Worm (Caenorhabditis elegans) whole organism, L4 larva: ENCODE results near the gene msp-45.

ENCODE experiments used
- D1046.2 ChIP-seq: fragments of 200-800 bp; sonication (Bioruptor generic); IDR thresholded peaks from 2 replicates; pipeline ENCODE4 v1.3.6; 2022; ENCODE audit warnings: missing genetic modification characterization, missing compliant biosample characterization
- F10B5.3 ChIP-seq: sonication (generic microtip); optimal IDR thresholded peaks from 2 replicates; lab custom pipeline; 2016; ENCODE audit warnings: mild to moderate bottlenecking, missing genetic modification characterization, missing compliant biosample characterization
- F26F4.8 ChIP-seq: fragments of 200-800 bp; sonication (Bioruptor generic); conservative IDR thresholded peaks from 2 replicates; pipeline ENCODE4 v1.3.6; 2022; ENCODE audit warnings: missing genetic modification characterization, missing compliant biosample characterization
- F44E2.7 ChIP-seq: fragments of 200-800 bp; sonication (Bioruptor generic); IDR thresholded peaks from 2 replicates; pipeline ENCODE4 v2.1.2; 2022; ENCODE audit warnings: missing genetic modification characterization, missing compliant biosample characterization
- F49E8.2 ChIP-seq: sonication (generic microtip); optimal IDR thresholded peaks from 2 replicates; lab custom pipeline; 2016; ENCODE audit warnings: missing compliant biosample characterization, mild to moderate bottlenecking, missing genetic modification characterization, borderline replicate concordance
- R02D3.7 ChIP-seq: fragments of 150-350 bp; sonication (generic microtip); optimal IDR thresholded peaks from 3 replicates; lab custom pipeline; 2014; ENCODE audit warnings: missing biosample characterization, missing genetic modification characterization
- T20F7.1 ChIP-seq: fragments of 200-800 bp; sonication (Bioruptor generic); optimal IDR thresholded peaks from 2 replicates; lab custom pipeline; 2018; ENCODE audit warnings: mild to moderate bottlenecking, missing genetic modification characterization, missing compliant biosample characterization
- Y105C5A.15 ChIP-seq: fragments of 200-800 bp; sonication (Bioruptor generic); IDR thresholded peaks from 2 replicates; pipeline ENCODE4 v1.3.6; 2022; ENCODE audit warnings: missing genetic modification characterization, missing compliant biosample characterization
- ZK337.2 ChIP-seq: fragments of 200-800 bp; sonication (Bioruptor generic); IDR thresholded peaks from 2 replicates; pipeline ENCODE4 v1.3.6; 2022; ENCODE audit warnings: missing genetic modification reagents, missing genetic modification characterization, missing compliant biosample characterization
- aha-1 ChIP-seq: fragments of 150-350 bp; peaks from one replicate; lab custom pipeline; 2014; ENCODE audit warnings: missing biosample characterization, missing genetic modification characterization
- aly-2 ChIP-seq: sonication (generic microtip); optimal IDR thresholded peaks from 2 replicates; lab custom pipeline; 2018; ENCODE audit warnings: missing biosample characterization, missing genetic modification characterization
- ceh-62 ChIP-seq: sonication (generic microtip); optimal IDR thresholded peaks from 2 replicates; lab custom pipeline; 2017; ENCODE audit warnings: missing biosample characterization, missing genetic modification characterization
- ces-1 ChIP-seq: fragments of 150-350 bp; sonication (generic microtip); optimal IDR thresholded peaks from 4 replicates; lab custom pipeline; 2014; ENCODE audit warnings: missing biosample characterization, missing genetic modification reagents, missing genetic modification characterization
- cey-2 ChIP-seq: sonication (generic microtip); optimal IDR thresholded peaks from 3 replicates; lab custom pipeline; 2017; ENCODE audit warnings: missing genetic modification characterization, mild to moderate bottlenecking, missing compliant biosample characterization, antibody characterized with exemption, borderline replicate concordance; ENCODE audit not compliant: insufficient read depth
- ctbp-1 ChIP-seq: fragments of 200-800 bp; sonication (Bioruptor generic); IDR thresholded peaks from 2 replicates; pipeline ENCODE4 v1.3.6; 2022; ENCODE audit warnings: missing genetic modification reagents, missing genetic modification characterization, missing compliant biosample characterization
- daf-16 ChIP-seq, 3 experiments: sonication (generic microtip); optimal IDR thresholded peaks; 2 replicates each; lab custom pipeline; 2016 to 2017; ENCODE audit warnings: missing genetic modification characterization in 3 of 3, missing genetic modification reagents in 3 of 3, mild to moderate bottlenecking in 2 of 3, missing compliant biosample characterization in 2 of 3, missing biosample characterization in 1 of 3, moderate library complexity in 1 of 3
- dmd-6 ChIP-seq: fragments of 200-800 bp; sonication (Bioruptor generic); IDR thresholded peaks from 2 replicates; pipeline ENCODE4 v1.3.6; 2022; ENCODE audit warnings: missing genetic modification reagents, missing genetic modification characterization, missing compliant biosample characterization
- dmd-9 ChIP-seq: fragments of 200-800 bp; sonication (Bioruptor generic); IDR thresholded peaks from 2 replicates; pipeline ENCODE4 v1.3.6; 2022; ENCODE audit warnings: missing genetic modification reagents, missing genetic modification characterization, missing compliant biosample characterization
- dpl-1 ChIP-seq: fragments of 150-350 bp; optimal IDR thresholded peaks from 2 replicates; lab custom pipeline; 2014; ENCODE audit warnings: missing biosample characterization, missing genetic modification reagents, missing genetic modification characterization
- duxl-1 ChIP-seq: sonication (generic microtip); optimal IDR thresholded peaks from 2 replicates; lab custom pipeline; 2016; ENCODE audit warnings: mild to moderate bottlenecking, missing genetic modification characterization, moderate library complexity, missing compliant biosample characterization; ENCODE audit not compliant: poor library complexity
- dve-1 ChIP-seq: sonication (generic microtip); optimal IDR thresholded peaks from 2 replicates; lab custom pipeline; 2017; ENCODE audit warnings: antibody characterized with exemption, mild to moderate bottlenecking, missing genetic modification characterization, missing compliant biosample characterization; ENCODE audit not compliant: insufficient read depth
- egl-43 ChIP-seq: fragments of 200-800 bp; sonication (Bioruptor generic); IDR thresholded peaks from 2 replicates; pipeline ENCODE4 v1.3.6; 2022; ENCODE audit warnings: missing genetic modification reagents, missing genetic modification characterization, missing compliant biosample characterization
- fos-1 ChIP-seq: fragments of 150-350 bp; optimal IDR thresholded peaks from 2 replicates; lab custom pipeline; 2014; ENCODE audit warnings: missing biosample characterization, missing genetic modification characterization
- hlh-11 ChIP-seq: fragments of 200-800 bp; sonication (Bioruptor generic); optimal IDR thresholded peaks from 2 replicates; lab custom pipeline; 2018; ENCODE audit warnings: mild to moderate bottlenecking, missing genetic modification characterization, missing compliant biosample characterization
- hmg-1.1 ChIP-seq: fragments of 200-800 bp; sonication (Bioruptor generic); IDR thresholded peaks from 2 replicates; pipeline ENCODE4 v1.3.6; 2022; ENCODE audit warnings: missing genetic modification reagents, missing genetic modification characterization, missing compliant biosample characterization
- jun-1 ChIP-seq: fragments of 150-350 bp; optimal IDR thresholded peaks from 2 replicates; lab custom pipeline; 2014; ENCODE audit warnings: missing biosample characterization, missing genetic modification reagents, missing genetic modification characterization
- mes-2 ChIP-seq: sonication (generic microtip); optimal IDR thresholded peaks from 2 replicates; lab custom pipeline; 2016; ENCODE audit warnings: missing genotype, mild to moderate bottlenecking, missing genetic modification characterization, missing compliant biosample characterization; ENCODE audit not compliant: poor library complexity, severe bottlenecking
- mxl-2 ChIP-seq: fragments of 200-800 bp; sonication (Bioruptor generic); conservative IDR thresholded peaks from 2 replicates; pipeline ENCODE4 v1.3.6; 2022; ENCODE audit warnings: missing genetic modification reagents, missing genetic modification characterization, missing compliant biosample characterization
- nhr-10 ChIP-seq: fragments of 150-350 bp; optimal IDR thresholded peaks from 2 replicates; lab custom pipeline; 2014; ENCODE audit warnings: missing biosample characterization, missing genetic modification characterization
- nhr-237 ChIP-seq: sonication (generic microtip); optimal IDR thresholded peaks from 2 replicates; lab custom pipeline; 2017; ENCODE audit warnings: missing biosample characterization, missing genetic modification characterization
- nhr-25 ChIP-seq: sonication (generic microtip); optimal IDR thresholded peaks from 2 replicates; lab custom pipeline; 2017; ENCODE audit warnings: missing genetic modification characterization, mild to moderate bottlenecking, missing compliant biosample characterization, antibody characterized with exemption, moderate library complexity, borderline replicate concordance; ENCODE audit not compliant: insufficient read depth
- nhr-28 ChIP-seq: fragments of 150-350 bp; optimal IDR thresholded peaks from 2 replicates; lab custom pipeline; 2014; ENCODE audit warnings: missing biosample characterization, missing genetic modification characterization
- nhr-42 ChIP-seq: fragments of 200-800 bp; sonication (Bioruptor generic); IDR thresholded peaks from 2 replicates; pipeline ENCODE4 v1.3.6; 2022; ENCODE audit warnings: missing genetic modification characterization, missing compliant biosample characterization
- nhr-48 ChIP-seq: sonication (generic microtip); optimal IDR thresholded peaks from 2 replicates; lab custom pipeline; 2016; ENCODE audit warnings: mild to moderate bottlenecking, missing genetic modification characterization, missing compliant biosample characterization
- nhr-6 ChIP-seq: fragments of 150-350 bp; optimal IDR thresholded peaks from 2 replicates; lab custom pipeline; 2014; ENCODE audit warnings: missing biosample characterization, missing genetic modification characterization
- nhr-76 ChIP-seq: fragments of 150-350 bp; optimal IDR thresholded peaks from 2 replicates; lab custom pipeline; 2014; ENCODE audit warnings: missing biosample characterization, missing genetic modification characterization
- nhr-77 ChIP-seq: fragments of 150-350 bp; optimal IDR thresholded peaks from 2 replicates; lab custom pipeline; 2014; ENCODE audit warnings: missing biosample characterization, missing genetic modification characterization
- php-3 ChIP-seq: fragments of 200-800 bp; sonication (Bioruptor generic); IDR thresholded peaks from 2 replicates; pipeline ENCODE4 v1.3.6; 2022; ENCODE audit warnings: missing genetic modification reagents, missing genetic modification characterization, missing compliant biosample characterization
- rbr-2 ChIP-seq: sonication (generic microtip); optimal IDR thresholded peaks from 2 replicates; lab custom pipeline; 2016; ENCODE audit warnings: missing genotype, missing genetic modification characterization, missing compliant biosample characterization
- sdz-12 ChIP-seq: fragments of 200-800 bp; sonication (Bioruptor generic); optimal IDR thresholded peaks from 2 replicates; lab custom pipeline; 2018; ENCODE audit warnings: mild to moderate bottlenecking, missing genetic modification characterization, missing compliant biosample characterization
- skn-1 ChIP-seq: fragments of 150-350 bp; optimal IDR thresholded peaks from 2 replicates; lab custom pipeline; 2014; ENCODE audit warnings: missing biosample characterization, missing genetic modification characterization
- snpc-1.2 ChIP-seq: fragments of 200-800 bp; sonication (Bioruptor generic); IDR thresholded peaks from 2 replicates; pipeline ENCODE4 v1.3.6; 2022; ENCODE audit warnings: missing genetic modification reagents, missing genetic modification characterization, missing compliant biosample characterization
- snpc-4 ChIP-seq: fragments of 150-350 bp; optimal IDR thresholded peaks from 2 replicates; lab custom pipeline; 2014; ENCODE audit warnings: missing biosample characterization, missing genetic modification characterization
- spr-1 ChIP-seq: sonication (generic microtip); optimal IDR thresholded peaks from 2 replicates; lab custom pipeline; 2016; ENCODE audit warnings: mild to moderate bottlenecking, missing genetic modification characterization, missing compliant biosample characterization
- tra-1 ChIP-seq: fragments of 200-800 bp; sonication (Bioruptor generic); IDR thresholded peaks from 2 replicates; pipeline ENCODE4 v1.3.6; 2022; ENCODE audit warnings: missing genetic modification reagents, missing genetic modification characterization, missing compliant biosample characterization
- unc-39 ChIP-seq: sonication (generic microtip); optimal IDR thresholded peaks from 2 replicates; lab custom pipeline; 2017; ENCODE audit warnings: missing biosample characterization, missing genetic modification characterization
- unc-62 ChIP-seq, 3 experiments: fragments of 150-350 bp in 1 of 3; sonication (generic microtip); optimal IDR thresholded peaks in 2 of 3; peaks in 1 of 3; 1 replicate in 1 of 3; 2 replicates in 2 of 3; lab custom pipeline; 2014 to 2017; ENCODE audit warnings: missing biosample characterization in 3 of 3, missing genetic modification characterization in 3 of 3, missing genetic modification reagents in 3 of 3, missing genotype in 1 of 3
- zag-1 ChIP-seq: fragments of 150-350 bp; optimal IDR thresholded peaks from 2 replicates; lab custom pipeline; 2014; ENCODE audit warnings: missing biosample characterization, missing genetic modification characterization
- ztf-7 ChIP-seq: fragments of 150-350 bp; optimal IDR thresholded peaks from 2 replicates; lab custom pipeline; 2014; ENCODE audit warnings: missing biosample characterization, missing genetic modification characterization

Gene msp-45

DNA sequence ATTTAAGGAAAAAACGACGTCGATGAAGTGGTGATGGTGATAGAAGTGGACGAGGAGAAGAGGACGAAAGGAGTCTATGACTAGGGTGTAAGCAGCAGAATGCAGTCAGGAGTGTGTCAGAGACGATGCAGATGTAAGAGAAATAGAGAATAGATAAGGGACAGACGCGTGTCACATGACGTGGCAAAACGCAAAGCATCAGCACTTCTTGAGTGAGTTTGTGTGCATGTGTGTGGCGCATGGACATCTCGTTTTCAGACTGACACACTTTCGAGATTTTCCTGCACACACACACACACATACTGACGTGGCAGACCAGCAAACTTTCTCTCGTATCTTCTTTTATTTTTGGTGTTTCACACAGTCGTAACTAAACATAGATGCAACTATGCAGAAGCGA, 25.6 kb upstream of the msp-45 start (continued):
- peak; percentile 5 for TF ChIP-seq ztf-7 (tag; lab: Kevin White, UChicago)

DNA sequence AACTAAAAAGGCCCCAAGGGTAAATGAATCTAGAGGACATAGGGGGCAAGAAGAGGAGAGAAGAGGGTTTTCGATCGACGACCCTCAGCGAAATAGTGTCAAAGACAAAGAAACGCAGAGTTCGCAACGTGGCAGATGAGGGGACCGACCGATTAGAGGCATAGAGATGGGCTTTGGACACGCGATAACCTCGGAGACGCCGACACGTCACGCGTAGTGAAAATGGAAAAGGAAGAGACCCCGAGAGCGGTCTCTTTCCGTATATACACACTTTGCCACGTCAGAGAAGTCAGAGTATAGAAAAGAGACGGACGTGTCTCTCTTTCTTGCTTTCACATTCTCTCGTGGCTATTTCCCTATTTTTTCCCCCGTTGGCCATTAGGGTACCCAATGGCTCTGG, 24.6 kb upstream of the msp-45 start:
- TF ChIP-seq nhr-25 (peak; percentile 70), nhr-10 (tag; lab: Kevin White, UChicago) (no peak), T20F7.1 (GFP tag; lab: Kevin White, UChicago) (peak; percentile 7), D1046.2 (GFP tag; lab: Robert Waterston, UW) (0 out of 2 replicates have a peak, but pooled peaks have one; percentile 4), skn-1 (tag; lab: Kevin White, UChicago) (no peak), nhr-77 (tag; lab: Kevin White, UChicago) (no peak), jun-1 (no peak), snpc-1.2 (GFP tag; lab: Robert Waterston, UW) (no peak), duxl-1 (no peak), unc-62 (GFP tag; optimal IDR thresholded peaks at IDR 0.05 in 1 of 2; lab: Kevin White, UChicago) (peak in 1 of 2 experiments; percentile 48), unc-62 (tag; optimal IDR thresholded peaks at IDR 0.05; lab: Kevin White, UChicago) (no peak), tra-1 (GFP tag; lab: Robert Waterston, UW) (peak; percentile 45), unc-39 (tag; lab: Kevin White, UChicago) (no peak), nhr-237 (tag; lab: Kevin White, UChicago) (no peak), daf-16 (GFP tag; optimal IDR thresholded peaks at IDR 0.05; lab: Kevin White, UChicago) (no peak), daf-16 (tag; optimal IDR thresholded peaks at IDR 0.05; lab: Kevin White, UChicago) (peak; percentile 1), mes-2 (tag; lab: Kevin White, UChicago) (peak; percentile 56), hmg-1.1 (GFP tag; lab: Robert Waterston, UW) (peak; percentile 85), fos-1 (tag; lab: Kevin White, UChicago) (no peak), hlh-11 (tag; lab: Kevin White, UChicago) (peak; percentile 85), aha-1 (peak; percentile 98), snpc-4 (tag; lab: Kevin White, UChicago) (no peak), ctbp-1 (peak; percentile 88), zag-1 (tag; lab: Kevin White, UChicago) (no peak), dmd-6 (GFP tag; lab: Robert Waterston, UW) (peak; percentile 64), nhr-42 (no peak), rbr-2 (peak; percentile 79), nhr-48 (peak; percentile 51), ZK337.2 (GFP tag; lab: Robert Waterston, UW) (no peak), aly-2 (tag; lab: Kevin White, UChicago) (no peak), mxl-2 (GFP tag; lab: Robert Waterston, UW) (no peak), spr-1 (tag; lab: Kevin White, UChicago) (peak; percentile 45), ces-1 (peak; percentile 60), nhr-6 (tag; lab: Kevin White, UChicago) (no peak), egl-43 (GFP tag; lab: Robert Waterston, UW) (peak; percentile 78), Y105C5A.15 (GFP tag; lab: Robert Waterston, UW) (no peak), F26F4.8 (GFP tag; lab: Robert Waterston, UW) (no peak), sdz-12 (no peak), F44E2.7 (GFP tag; lab: Robert Waterston, UW) (no peak), nhr-76 (tag; lab: Kevin White, UChicago) (no peak), R02D3.7 (tag; lab: Kevin White, UChicago) (no peak), cey-2 (tag; lab: Kevin White, UChicago) (no peak), dve-1 (tag; lab: Kevin White, UChicago) (peak; percentile 56), dpl-1 (GFP tag; lab: Kevin White, UChicago) (peak; percentile 31), ceh-62 (tag; lab: Kevin White, UChicago) (no peak), F49E8.2 (tag; lab: Kevin White, UChicago) (no peak), php-3 (no peak), F10B5.3 (tag; lab: Kevin White, UChicago) (no peak), nhr-28 (tag; lab: Kevin White, UChicago) (peak; percentile 46), dmd-9 (GFP tag; lab: Robert Waterston, UW) (no peak)
